Fruit fly (Drosophila melanogaster) whole organism, wandering third instar larva: Measurements from ENCODE around the gene Kat60.
A peak's percentile ranks its signal among the peaks of the same experiment; 100 is the strongest.

Experiments
- Abd-B ChIP-seq: fragments of >200 bp; optimal IDR thresholded peaks from 2 replicates; lab custom pipeline; 2017; ENCODE audit warnings: missing biosample characterization, missing genetic modification characterization
- CG32264 ChIP-seq: fragments of 200-800 bp; sonication (Bioruptor generic); optimal IDR thresholded peaks from 2 replicates; lab custom pipeline; 2016; ENCODE audit warnings: missing biosample characterization, missing genetic modification characterization
- CG9705 ChIP-seq: fragments of 200-800 bp; sonication (Bioruptor generic); optimal IDR thresholded peaks from 2 replicates; lab custom pipeline; 2018; ENCODE audit warnings: missing biosample characterization, mild to moderate bottlenecking, missing genetic modification characterization
- CrebA ChIP-seq: fragments of 200-800 bp; sonication (Bioruptor generic); optimal IDR thresholded peaks from 2 replicates; lab custom pipeline; 2016; ENCODE audit warnings: missing biosample characterization, mild to moderate bottlenecking, missing genetic modification characterization, borderline replicate concordance
- Dfd ChIP-seq: fragments of >200 bp; optimal IDR thresholded peaks from 2 replicates; lab custom pipeline; 2017; ENCODE audit warnings: missing biosample characterization, missing genetic modification characterization
- Dif ChIP-seq: fragments of 200-275, 200-300 bp; sonication (Bioruptor generic); optimal IDR thresholded peaks from 2 replicates; lab custom pipeline; 2018; ENCODE audit warnings: missing biosample characterization, missing genetic modification characterization; ENCODE audit not compliant: partially characterized antibody
- GATAd ChIP-seq: sonication (Bioruptor generic); optimal IDR thresholded peaks from 2 replicates; lab custom pipeline; 2016; ENCODE audit warnings: missing biosample characterization, missing genetic modification characterization
- HLH106 ChIP-seq: fragments of 200-800 bp; optimal IDR thresholded peaks from 3 replicates; lab custom pipeline; 2019; ENCODE audit warnings: missing biosample characterization, mild to moderate bottlenecking, missing genetic modification characterization, moderate library complexity
- Hnf4 ChIP-seq: fragments of 200-800 bp; sonication (Bioruptor generic); optimal IDR thresholded peaks from 2 replicates; lab custom pipeline; 2016; ENCODE audit warnings: missing biosample characterization, mild to moderate bottlenecking, missing genetic modification characterization
- Hr78 ChIP-seq: fragments of >200 bp; optimal IDR thresholded peaks from 2 replicates; lab custom pipeline; 2017; ENCODE audit warnings: missing biosample characterization, missing genetic modification characterization
- Hr83 ChIP-seq: fragments of 200-300 bp; sonication (Bioruptor generic); optimal IDR thresholded peaks from 2 replicates; lab custom pipeline; 2016; ENCODE audit warnings: missing biosample characterization, mild to moderate bottlenecking, missing genetic modification characterization, moderate library complexity; ENCODE audit not compliant: poor library complexity, severe bottlenecking
- Jra ChIP-seq: sonication (Bioruptor generic); optimal IDR thresholded peaks from 2 replicates; lab custom pipeline; 2016; ENCODE audit warnings: missing biosample characterization, missing genetic modification characterization
- Mio ChIP-seq: sonication (Bioruptor generic); optimal IDR thresholded peaks from 2 replicates; lab custom pipeline; 2016; ENCODE audit warnings: missing biosample characterization, missing genetic modification characterization
- Myc ChIP-seq: fragments of >200 bp; optimal IDR thresholded peaks from 2 replicates; lab custom pipeline; 2017
- N ChIP-seq: fragments of >200 bp; optimal IDR thresholded peaks from 2 replicates; lab custom pipeline; 2018; ENCODE audit warnings: missing biosample characterization, missing external identifiers, missing genetic modification characterization
- OdsH ChIP-seq: fragments of 200-800 bp; sonication (Bioruptor generic); optimal IDR thresholded peaks from 2 replicates; lab custom pipeline; 2016; ENCODE audit warnings: missing biosample characterization, mild to moderate bottlenecking, missing genetic modification characterization
- Rel ChIP-seq, 2 experiments: fragments of 200-800 bp; sonication (Bioruptor generic) in 1 of 2; optimal IDR thresholded peaks; 2 replicates in 1 of 2; 3 replicates in 1 of 2; lab custom pipeline; 2016 to 2019; ENCODE audit warnings: mild to moderate bottlenecking in 2 of 2, missing biosample characterization in 2 of 2, missing genetic modification characterization in 2 of 2, moderate library complexity in 1 of 2
- Sp1 ChIP-seq: fragments of 200-800 bp; sonication (Bioruptor generic); optimal IDR thresholded peaks from 3 replicates; lab custom pipeline; 2019; ENCODE audit warnings: missing biosample characterization, mild to moderate bottlenecking, missing genetic modification characterization, moderate library complexity
- Vsx2 ChIP-seq: fragments of 200-300, 225-300 bp; sonication (Bioruptor generic); optimal IDR thresholded peaks from 2 replicates; lab custom pipeline; 2018; ENCODE audit warnings: missing biosample characterization, missing genetic modification characterization; ENCODE audit not compliant: partially characterized antibody
- br ChIP-seq: fragments of 200-800 bp; sonication (Bioruptor generic); optimal IDR thresholded peaks from 2 replicates; lab custom pipeline; 2016; ENCODE audit warnings: missing biosample characterization, missing genetic modification characterization
- brk ChIP-seq: fragments of 200-800 bp; sonication (Bioruptor generic); optimal IDR thresholded peaks from 2 replicates; lab custom pipeline; 2016; ENCODE audit warnings: missing biosample characterization, mild to moderate bottlenecking, missing genetic modification characterization
- dl ChIP-seq, 2 experiments: fragments of 175-275, 200-275 bp in 1 of 2; fragments of 200-275 bp in 1 of 2; sonication (Bioruptor generic); optimal IDR thresholded peaks; lab custom pipeline; 2018; ENCODE audit warnings: mild to moderate bottlenecking in 2 of 2, missing biosample characterization in 2 of 2, missing genetic modification characterization in 2 of 2, moderate library complexity in 2 of 2; ENCODE audit not compliant: partially characterized antibody in 2 of 2, insufficient read depth in 1 of 2
- dmrt93B ChIP-seq: fragments of 200-800 bp; sonication (Bioruptor generic); optimal IDR thresholded peaks from 2 replicates; lab custom pipeline; 2018; ENCODE audit warnings: missing biosample characterization, mild to moderate bottlenecking, missing genetic modification characterization
- dsf ChIP-seq: sonication (Bioruptor generic); optimal IDR thresholded peaks from 2 replicates; lab custom pipeline; 2016; ENCODE audit warnings: missing biosample characterization, missing genetic modification characterization, borderline replicate concordance
- ey ChIP-seq: fragments of 200-800 bp; sonication (Bioruptor generic); optimal IDR thresholded peaks from 2 replicates; lab custom pipeline; 2016; ENCODE audit warnings: missing biosample characterization, missing genetic modification characterization
- foxo ChIP-seq, 2 experiments: fragments of 200-800 bp; sonication (Bioruptor generic); optimal IDR thresholded peaks; 2 replicates in 1 of 2; 3 replicates in 1 of 2; lab custom pipeline; 2016 to 2017; ENCODE audit warnings: missing biosample characterization in 2 of 2, missing genetic modification characterization in 2 of 2
- fru ChIP-seq: fragments of 200-800 bp; sonication (Bioruptor generic); optimal IDR thresholded peaks from 3 replicates; lab custom pipeline; 2016; ENCODE audit warnings: missing biosample characterization, mild to moderate bottlenecking, missing genetic modification characterization
- h ChIP-seq: fragments of 200-800 bp; sonication (Bioruptor generic); optimal IDR thresholded peaks from 3 replicates; lab custom pipeline; 2016; ENCODE audit warnings: missing biosample characterization, mild to moderate bottlenecking, missing genetic modification characterization
- jim ChIP-seq: fragments of 175-275, 200-325 bp; sonication (Bioruptor generic); optimal IDR thresholded peaks from 2 replicates; lab custom pipeline; 2016; ENCODE audit warnings: missing biosample characterization, mild to moderate bottlenecking, missing genetic modification characterization
- lola ChIP-seq: fragments of >200 bp; optimal IDR thresholded peaks from 2 replicates; lab custom pipeline; 2017; ENCODE audit warnings: missing biosample characterization, missing genetic modification characterization
- pan ChIP-seq: fragments of >200 bp; optimal IDR thresholded peaks from 2 replicates; lab custom pipeline; 2017
- psq ChIP-seq: fragments of 200-800 bp; sonication (Bioruptor generic); optimal IDR thresholded peaks from 3 replicates; lab custom pipeline; 2017; ENCODE audit warnings: missing biosample characterization, mild to moderate bottlenecking, missing genetic modification characterization, moderate library complexity
- rgr ChIP-seq: fragments of 200-800 bp; sonication (Bioruptor generic); optimal IDR thresholded peaks from 3 replicates; lab custom pipeline; 2016; ENCODE audit warnings: missing biosample characterization, mild to moderate bottlenecking, missing genetic modification characterization
- sage ChIP-seq: fragments of 200-800 bp; sonication (Bioruptor generic); optimal IDR thresholded peaks from 2 replicates; lab custom pipeline; 2016; ENCODE audit warnings: missing biosample characterization, mild to moderate bottlenecking, missing genetic modification characterization
- sv ChIP-seq: fragments of 200-800 bp; sonication (Bioruptor generic); optimal IDR thresholded peaks from 3 replicates; lab custom pipeline; 2016; ENCODE audit warnings: missing biosample characterization, missing genetic modification characterization
- tai ChIP-seq: sonication (Bioruptor generic); optimal IDR thresholded peaks from 2 replicates; lab custom pipeline; 2016; ENCODE audit warnings: missing biosample characterization, missing genetic modification characterization
- usp ChIP-seq: fragments of >200 bp; optimal IDR thresholded peaks from 2 replicates; lab custom pipeline; 2017; ENCODE audit warnings: missing biosample characterization, missing genetic modification characterization
- woc ChIP-seq: sonication (Bioruptor generic); optimal IDR thresholded peaks from 2 replicates; lab custom pipeline; 2016; ENCODE audit warnings: missing biosample characterization, mild to moderate bottlenecking, missing genetic modification characterization

Kat60 gene

dm6 chr3R:5232197-5232607 lies at the start of gene Kat60, which contains the start of gene Mms19:
Kat60 (minus strand) TSS chr3R:5232209.
Mms19 (plus strand) TSS chr3R:5232543.
- TF ChIP-seq woc (GFP tag; lab: Kevin White, UChicago) (peak; percentile 96), CG9705 (GFP tag; lab: Kevin White, UChicago) (peak; percentile 40), Dfd (no peak), Mio (GFP tag; lab: Kevin White, UChicago) (no peak), fru (GFP tag; lab: Kevin White, UChicago) (peak; percentile 71), Myc (lab: Kevin White, UChicago) (peak; percentile 95), jim (GFP tag; lab: Kevin White, UChicago) (no peak), Hnf4 (GFP tag; lab: Kevin White, UChicago) (peak; percentile 85), ey (GFP tag; lab: Kevin White, UChicago) (peak; percentile 70), brk (GFP tag; lab: Kevin White, UChicago) (no peak), dl (GFP tag; optimal IDR thresholded peaks at IDR 0.05; lab: Kevin White, UChicago; ENCODE audit: insufficient read depth in 1 of 2, partially characterized antibody in 2 of 2) (no peak), rgr (GFP tag; lab: Kevin White, UChicago) (peak; percentile 61), Hr78 (GFP tag; lab: Kevin White, UChicago) (no peak), dsf (peak; percentile 55), Vsx2 (GFP tag; lab: Kevin White, UChicago) (no peak), Abd-B (no peak), h (GFP tag; lab: Kevin White, UChicago) (peak; percentile 77), sage (GFP tag; lab: Kevin White, UChicago) (no peak), foxo (GFP tag; optimal IDR thresholded peaks at IDR 0.05; lab: Kevin White, UChicago) (peak in 1 of 2 experiments; percentile 79), dmrt93B (peak; percentile 64), sv (GFP tag; lab: Kevin White, UChicago) (peak; percentile 60), GATAd (GFP tag; lab: Kevin White, UChicago) (peak; percentile 75), HLH106 (peak; percentile 76), psq (GFP tag; lab: Kevin White, UChicago) (peak; percentile 55), lola (no peak), Hr83 (peak; percentile 65), CG32264 (GFP tag; lab: Kevin White, UChicago) (no peak), Dif (GFP tag; lab: Kevin White, UChicago) (no peak), br (GFP tag; lab: Kevin White, UChicago) (peak; percentile 51), Sp1 (peak; percentile 48), tai (no peak), N (GFP tag; lab: Kevin White, UChicago) (no peak), Jra (peak; percentile 89), Rel (GFP tag; optimal IDR thresholded peaks at IDR 0.05; lab: Kevin White, UChicago) (no peak), Rel (tag; optimal IDR thresholded peaks at IDR 0.05; lab: Kevin White, UChicago) (peak; percentile 6), OdsH (GFP tag; lab: Kevin White, UChicago) (peak; percentile 48), usp (GFP tag; lab: Kevin White, UChicago) (no peak), pan (lab: Kevin White, UChicago) (no peak), CrebA (GFP tag; lab: Kevin White, UChicago) (no peak)

dm6 chr3R:5281094-5281493 lies 49.1 kb upstream of the Kat60 start:
- TF ChIP-seq HLH106 (peak; percentile 29), Rel (GFP tag; optimal IDR thresholded peaks at IDR 0.05; lab: Kevin White, UChicago) (no peak), Rel (tag; optimal IDR thresholded peaks at IDR 0.05; lab: Kevin White, UChicago) (peak; percentile 43), dsf (no peak), N (GFP tag; lab: Kevin White, UChicago) (no peak), dl (GFP tag; optimal IDR thresholded peaks at IDR 0.05; lab: Kevin White, UChicago; ENCODE audit: insufficient read depth in 1 of 2, partially characterized antibody in 2 of 2) (peak; percentile 55 to 64), sage (GFP tag; lab: Kevin White, UChicago) (peak; percentile 53), Hnf4 (GFP tag; lab: Kevin White, UChicago) (peak; percentile 57), OdsH (GFP tag; lab: Kevin White, UChicago) (peak; percentile 29), CG32264 (GFP tag; lab: Kevin White, UChicago) (no peak), Abd-B (no peak), Vsx2 (GFP tag; lab: Kevin White, UChicago) (peak; percentile 89), fru (GFP tag; lab: Kevin White, UChicago) (peak; percentile 47), tai (no peak), pan (lab: Kevin White, UChicago) (no peak), CG9705 (GFP tag; lab: Kevin White, UChicago) (no peak), Sp1 (peak; percentile 38), GATAd (GFP tag; lab: Kevin White, UChicago) (no peak), Jra (no peak), Hr78 (GFP tag; lab: Kevin White, UChicago) (no peak), CrebA (GFP tag; lab: Kevin White, UChicago) (peak; percentile 81), sv (GFP tag; lab: Kevin White, UChicago) (no peak), usp (GFP tag; lab: Kevin White, UChicago) (no peak), rgr (GFP tag; lab: Kevin White, UChicago) (peak; percentile 37), Hr83 (peak; percentile 2), dmrt93B (no peak), woc (GFP tag; lab: Kevin White, UChicago) (peak; percentile 74), Mio (GFP tag; lab: Kevin White, UChicago) (peak; percentile 1), Dfd (no peak), jim (GFP tag; lab: Kevin White, UChicago) (no peak), ey (GFP tag; lab: Kevin White, UChicago) (peak; percentile 53), foxo (GFP tag; optimal IDR thresholded peaks at IDR 0.05; lab: Kevin White, UChicago) (peak in 1 of 2 experiments; percentile 56), lola (no peak), Myc (lab: Kevin White, UChicago) (no peak), br (GFP tag; lab: Kevin White, UChicago) (peak; percentile 12), Dif (GFP tag; lab: Kevin White, UChicago) (peak; percentile 80), brk (GFP tag; lab: Kevin White, UChicago) (no peak), psq (GFP tag; lab: Kevin White, UChicago) (peak; percentile 98), h (GFP tag; lab: Kevin White, UChicago) (peak; percentile 56)
